Worm (Caenorhabditis elegans): ENCODE results near the gene K02C4.5.
A peak's percentile ranks its signal among the peaks of the same experiment; 100 is the strongest.

K02C4.5 gene

DNA sequence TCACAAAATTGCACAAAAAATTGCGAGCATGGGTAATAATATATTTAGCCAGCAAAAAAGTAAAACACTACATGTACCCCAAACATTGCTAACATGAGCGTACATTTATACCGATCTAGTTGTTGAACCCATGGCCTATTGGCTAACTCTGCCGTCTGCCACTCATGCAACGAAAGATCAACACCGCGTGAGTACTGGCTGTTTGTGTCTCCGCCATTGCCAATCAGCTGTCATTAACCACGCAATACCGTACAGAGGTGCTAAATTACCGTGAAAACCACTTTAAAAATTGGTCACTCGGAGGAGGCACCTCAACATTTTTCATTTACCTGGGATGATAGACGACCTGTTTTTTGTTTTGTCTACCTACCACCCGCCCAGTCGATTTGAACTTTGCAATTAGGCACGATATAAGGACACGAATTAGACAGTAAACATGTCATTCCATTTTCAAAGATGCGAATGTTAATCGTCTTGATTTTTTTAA lies 2.9 kb upstream of the K02C4.5 start, which contains the start of gene K02C4.2 (continued):
- peak; percentile 52 for TF ChIP-seq ceh-8 (GFP tag; optimal IDR thresholded peaks at IDR 0.05)
- TF ChIP-seq nhr-20 (tag; optimal IDR thresholded peaks at IDR 0.05) = peak; percentile 83
- TF ChIP-seq dsc-1 (tag; optimal IDR thresholded peaks at IDR 0.05) = peak; percentile 52
- TF ChIP-seq unc-86 (tag; optimal IDR thresholded peaks at IDR 0.05) = no peak
- no peak for TF ChIP-seq mef-2 (tag; optimal IDR thresholded peaks at IDR 0.05)
- no peak for TF ChIP-seq nhr-11 (tag; optimal IDR thresholded peaks at IDR 0.05)
- no peak for TF ChIP-seq C34B4.2 (tag; optimal IDR thresholded peaks at IDR 0.05)
- peak; percentile 41 for TF ChIP-seq lir-3 (tag; optimal IDR thresholded peaks at IDR 0.05; ENCODE audit: poor library complexity)
- peak; percentile 87 for TF ChIP-seq mep-1 (tag; optimal IDR thresholded peaks at IDR 0.05)
- peak; percentile 75 for TF ChIP-seq nhr-77 (tag; optimal IDR thresholded peaks at IDR 0.05)
- no peak for TF ChIP-seq blmp-1 (tag; optimal IDR thresholded peaks at IDR 0.05)
- TF ChIP-seq nhr-71 (tag; optimal IDR thresholded peaks at IDR 0.05) = peak; percentile 83
- TF ChIP-seq fkh-4 (tag; optimal IDR thresholded peaks at IDR 0.05; ENCODE audit: borderline replicate concordance) = no peak
- TF ChIP-seq rnt-1 (tag; optimal IDR thresholded peaks at IDR 0.05) = peak; percentile 81
- no peak for TF ChIP-seq sox-4 (tag; optimal IDR thresholded peaks at IDR 0.05)
- TF ChIP-seq vab-15 (tag; optimal IDR thresholded peaks at IDR 0.05) = peak; percentile 83
- TF ChIP-seq lin-15B (tag; optimal IDR thresholded peaks at IDR 0.05) = no peak
- peak; percentile 72 for TF ChIP-seq swsn-7 (tag; optimal IDR thresholded peaks at IDR 0.05)
- TF ChIP-seq ceh-63 (GFP tag; optimal IDR thresholded peaks at IDR 0.05) = no peak
- TF ChIP-seq efl-1 (optimal IDR thresholded peaks at IDR 0.05) = peak; percentile 66
- peak; percentile 55 to 97 for TF ChIP-seq efl-1 (GFP tag; optimal IDR thresholded peaks at IDR 0.05 in 1 of 2)
- peak in 3 of 6 experiments; percentile 28 to 77 (median 42) for TF ChIP-seq elt-3 (tag; optimal IDR thresholded peaks at IDR 0.05)
- TF ChIP-seq pax-3 (tag; optimal IDR thresholded peaks at IDR 0.05) = no peak
- peak; percentile 52 for TF ChIP-seq snpc-4 (tag; optimal IDR thresholded peaks at IDR 0.05)
- TF ChIP-seq F16B12.6 (tag; optimal IDR thresholded peaks at IDR 0.05) = peak; percentile 29
- TF ChIP-seq ama-1 (optimal IDR thresholded peaks at IDR 0.05) = no peak
- TF ChIP-seq zag-1 (tag; optimal IDR thresholded peaks at IDR 0.05) = no peak
- peak; percentile 56 for TF ChIP-seq hpl-2 (GFP tag; optimal IDR thresholded peaks at IDR 0.05)
- TF ChIP-seq mab-9 (GFP tag; IDR thresholded peaks at IDR 0.05) = peak; percentile 35; the same call in 1 of the 2 replicates
- peak; percentile 59 for TF ChIP-seq elt-2 (tag; optimal IDR thresholded peaks at IDR 0.05)
- peak; percentile 56 for TF ChIP-seq xbp-1 (tag; optimal IDR thresholded peaks at IDR 0.05)
- no peak for TF ChIP-seq hlh-4 (tag; optimal IDR thresholded peaks at IDR 0.05)
- TF ChIP-seq efl-3 (GFP tag; optimal IDR thresholded peaks at IDR 0.05) = no peak
- TF ChIP-seq nhr-76 (tag; optimal IDR thresholded peaks at IDR 0.05) = peak; percentile 71
- TF ChIP-seq unc-130 (tag; optimal IDR thresholded peaks at IDR 0.05) = peak; percentile 89
- no peak for TF ChIP-seq ets-5 (GFP tag; IDR thresholded peaks at IDR 0.05)
- TF ChIP-seq egl-27 (tag; optimal IDR thresholded peaks at IDR 0.05) = peak in 1 of 2 experiments; percentile 23
- peak; percentile 28 to 62 (median 60) for TF ChIP-seq dpl-1 (GFP tag; optimal IDR thresholded peaks at IDR 0.05)
- peak; percentile 73 for TF ChIP-seq sup-37 (GFP tag; optimal IDR thresholded peaks at IDR 0.05)
- TF ChIP-seq ceh-88 (GFP tag; IDR thresholded peaks at IDR 0.05) = no peak
- TF ChIP-seq nhr-28 (tag; optimal IDR thresholded peaks at IDR 0.05) = no peak
- peak; percentile 75 for TF ChIP-seq nhr-47 (tag; optimal IDR thresholded peaks at IDR 0.05)
- TF ChIP-seq alr-1 (tag; optimal IDR thresholded peaks at IDR 0.05; ENCODE audit: borderline replicate concordance) = no peak
- no peak for TF ChIP-seq egl-13 (tag; optimal IDR thresholded peaks at IDR 0.05)
- TF ChIP-seq ztf-11 (tag; optimal IDR thresholded peaks at IDR 0.05) = peak in 1 of 2 experiments; percentile 7
- TF ChIP-seq fkh-8 (tag; optimal IDR thresholded peaks at IDR 0.05) = peak; percentile 47
- peak; percentile 78 for TF ChIP-seq skn-1 (tag; optimal IDR thresholded peaks at IDR 0.05)
- TF ChIP-seq ceh-82 (tag; optimal IDR thresholded peaks at IDR 0.05) = peak in 2 of 3 experiments; percentile 26 to 60
- TF ChIP-seq aha-1 (tag; optimal IDR thresholded peaks at IDR 0.05) = no peak
- TF ChIP-seq sptf-1 (tag; optimal IDR thresholded peaks at IDR 0.05) = no peak
- TF ChIP-seq aly-2 (tag; optimal IDR thresholded peaks at IDR 0.05) = peak; percentile 64
- peak; percentile 41 for TF ChIP-seq fos-1 (tag; optimal IDR thresholded peaks at IDR 0.05)
